Worm (Caenorhabditis elegans) whole organism, L2 larva: ENCODE results near the gene copz-1.

Experiments
- C34F6.9 ChIP-seq: fragments of 150-350 bp; optimal IDR thresholded peaks from 2 replicates; lab custom pipeline; 2014; ENCODE audit warnings: missing biosample characterization, missing genetic modification characterization
- F13H6.1 ChIP-seq: sonication (generic microtip); optimal IDR thresholded peaks from 2 replicates; lab custom pipeline; 2016; ENCODE audit warnings: missing genetic modification characterization, missing compliant biosample characterization
- Y55F3AM.14 ChIP-seq: fragments of 200-800 bp; sonication (Bioruptor generic); optimal IDR thresholded peaks from 2 replicates; lab custom pipeline; 2018; ENCODE audit warnings: mild to moderate bottlenecking, missing genetic modification characterization, missing compliant biosample characterization
- ZK546.5 ChIP-seq: sonication (generic microtip); optimal IDR thresholded peaks from 2 replicates; lab custom pipeline; 2017; ENCODE audit warnings: missing biosample characterization, missing genetic modification characterization
- alr-1 ChIP-seq: fragments of 150-350 bp; optimal IDR thresholded peaks from 2 replicates; lab custom pipeline; 2014; ENCODE audit warnings: missing biosample characterization, missing genetic modification characterization
- aly-2 ChIP-seq: fragments of 150-350 bp; optimal IDR thresholded peaks from 2 replicates; lab custom pipeline; 2014; ENCODE audit warnings: missing biosample characterization, missing genetic modification characterization
- ama-1 ChIP-seq: fragments of 150-350 bp; optimal IDR thresholded peaks from 2 replicates; lab custom pipeline; 2018; ENCODE audit warnings: inconsistent platforms
- blmp-1 ChIP-seq: sonication (generic microtip); optimal IDR thresholded peaks from 2 replicates; lab custom pipeline; 2017; ENCODE audit warnings: missing genetic modification characterization, mild to moderate bottlenecking, missing compliant biosample characterization, antibody characterized with exemption, moderate library complexity; ENCODE audit not compliant: insufficient read depth
- ceh-82 ChIP-seq: fragments of 150-350 bp; optimal IDR thresholded peaks from 2 replicates; lab custom pipeline; 2014; ENCODE audit warnings: missing biosample characterization, missing genetic modification characterization
- dmd-4 ChIP-seq: sonication (generic microtip); optimal IDR thresholded peaks from 2 replicates; lab custom pipeline; 2017; ENCODE audit warnings: missing biosample characterization, missing genetic modification characterization
- egl-27 ChIP-seq: sonication (generic microtip); optimal IDR thresholded peaks from 3 replicates; lab custom pipeline; 2017; ENCODE audit warnings: missing biosample characterization, missing genetic modification reagents, missing genetic modification characterization
- elt-1 ChIP-seq: fragments of 150-350 bp; optimal IDR thresholded peaks from 2 replicates; lab custom pipeline; 2014; ENCODE audit warnings: missing biosample characterization, missing genetic modification characterization
- elt-3 ChIP-seq: sonication (generic microtip); optimal IDR thresholded peaks from 2 replicates; lab custom pipeline; 2017; ENCODE audit warnings: missing biosample characterization, missing genetic modification characterization
- gmeb-1 ChIP-seq: fragments of 150-350 bp; optimal IDR thresholded peaks from 2 replicates; lab custom pipeline; 2014; ENCODE audit warnings: missing biosample characterization, missing genetic modification characterization
- lin-11 ChIP-seq: fragments of 150-350 bp; sonication (generic microtip); optimal IDR thresholded peaks from 2 replicates; lab custom pipeline; 2014; ENCODE audit warnings: missing biosample characterization, missing genetic modification characterization, inconsistent platforms, mixed read lengths
- lin-39 ChIP-seq: fragments of 150-350 bp; optimal IDR thresholded peaks from 2 replicates; lab custom pipeline; 2014; ENCODE audit warnings: missing biosample characterization, missing genetic modification reagents, missing genetic modification characterization
- lsy-2 ChIP-seq, 2 experiments: fragments of 150-350 bp in 1 of 2; sonication (generic microtip) in 1 of 2; optimal IDR thresholded peaks; 2 replicates each; lab custom pipeline; 2014 to 2017; ENCODE audit warnings: missing biosample characterization in 2 of 2, missing genetic modification characterization in 2 of 2
- mab-5 ChIP-seq: fragments of 150-350 bp; optimal IDR thresholded peaks from 2 replicates; lab custom pipeline; 2014; ENCODE audit warnings: missing biosample characterization, missing genetic modification characterization
- mbf-1 ChIP-seq: sonication (generic microtip); optimal IDR thresholded peaks from 2 replicates; lab custom pipeline; 2017; ENCODE audit warnings: missing biosample characterization, missing genetic modification characterization
- mdl-1 ChIP-seq, 2 experiments: fragments of 150-350 bp in 1 of 2; sonication (generic microtip) in 1 of 2; optimal IDR thresholded peaks; 2 replicates each; lab custom pipeline; 2017; ENCODE audit warnings: missing biosample characterization in 2 of 2, missing genetic modification characterization in 2 of 2
- nhr-11 ChIP-seq: fragments of 150-350 bp; optimal IDR thresholded peaks from 2 replicates; lab custom pipeline; 2014; ENCODE audit warnings: missing biosample characterization, missing genetic modification characterization
- nhr-129 ChIP-seq: fragments of 150-350 bp; optimal IDR thresholded peaks from 2 replicates; lab custom pipeline; 2014; ENCODE audit warnings: missing biosample characterization, missing genetic modification characterization
- nhr-23 ChIP-seq: fragments of 150-350 bp; optimal IDR thresholded peaks from 2 replicates; lab custom pipeline; 2014; ENCODE audit warnings: missing biosample characterization, missing genetic modification reagents, missing genetic modification characterization
- nhr-237 ChIP-seq: fragments of 150-350 bp; optimal IDR thresholded peaks from 2 replicates; lab custom pipeline; 2014; ENCODE audit warnings: missing biosample characterization, missing genetic modification characterization
- nhr-25 ChIP-seq: fragments of 150-350 bp; sonication (generic microtip); optimal IDR thresholded peaks from 3 replicates; lab custom pipeline; 2014; ENCODE audit warnings: missing biosample characterization, missing genetic modification characterization
- nhr-6 ChIP-seq: fragments of 150-350 bp; optimal IDR thresholded peaks from 2 replicates; lab custom pipeline; 2014; ENCODE audit warnings: missing biosample characterization, missing genetic modification characterization
- nhr-77 ChIP-seq: fragments of 150-350 bp; optimal IDR thresholded peaks from 2 replicates; lab custom pipeline; 2014; ENCODE audit warnings: missing biosample characterization, missing genetic modification characterization
- peb-1 ChIP-seq: fragments of 150-350 bp; optimal IDR thresholded peaks from 2 replicates; lab custom pipeline; 2014; ENCODE audit warnings: missing biosample characterization, missing genetic modification characterization
- sem-4 ChIP-seq: fragments of 150-350 bp; optimal IDR thresholded peaks from 2 replicates; lab custom pipeline; 2014; ENCODE audit warnings: missing biosample characterization, missing genetic modification reagents, missing genetic modification characterization
- skn-1 ChIP-seq: sonication (generic microtip); optimal IDR thresholded peaks from 2 replicates; lab custom pipeline; 2017; ENCODE audit warnings: missing biosample characterization, missing genetic modification characterization
- sma-9 ChIP-seq, 2 experiments: fragments of 150-350 bp in 1 of 2; sonication (generic microtip) in 1 of 2; optimal IDR thresholded peaks; 2 replicates each; lab custom pipeline; 2014 to 2016; ENCODE audit warnings: missing genetic modification characterization in 2 of 2, mild to moderate bottlenecking in 1 of 2, missing biosample characterization in 1 of 2, missing compliant biosample characterization in 1 of 2, missing genetic modification reagents in 1 of 2, moderate library complexity in 1 of 2
- snpc-4 ChIP-seq: fragments of 150-350 bp; optimal IDR thresholded peaks from 2 replicates; lab custom pipeline; 2014; ENCODE audit warnings: missing biosample characterization, missing genetic modification characterization
- unc-55 ChIP-seq: fragments of 150-350 bp; sonication (generic microtip); optimal IDR thresholded peaks from 3 replicates; lab custom pipeline; 2014; ENCODE audit warnings: missing biosample characterization, missing genetic modification reagents, missing genetic modification characterization
- unc-62 ChIP-seq: fragments of 150-350 bp; optimal IDR thresholded peaks from 2 replicates; lab custom pipeline; 2014; ENCODE audit warnings: missing biosample characterization, missing genetic modification reagents, missing genetic modification characterization
- ztf-1 ChIP-seq: fragments of 200-800 bp; sonication (Bioruptor generic); conservative IDR thresholded peaks from 2 replicates; pipeline ENCODE4 v1.3.6; 2022; ENCODE audit warnings: missing genetic modification characterization, missing compliant biosample characterization
- ztf-11 ChIP-seq: sonication (generic microtip); optimal IDR thresholded peaks from 2 replicates; lab custom pipeline; 2017; ENCODE audit warnings: missing biosample characterization, missing genetic modification characterization
- ztf-4 ChIP-seq: fragments of 150-350 bp; optimal IDR thresholded peaks from 2 replicates; lab custom pipeline; 2014; ENCODE audit warnings: missing biosample characterization, missing genetic modification characterization

copz-1 gene

ce11 chrII:10868670-10869246 lies 3.9 kb upstream of the copz-1 start, which contains the start of the genes gmps-1 and cap-2 (continued):
- TF ChIP-seq Y55F3AM.14 (GFP tag; lab: Kevin White, UChicago) (peak; percentile 71), lsy-2 (tag; optimal IDR thresholded peaks at IDR 0.05; lab: Kevin White, UChicago) (peak; percentile 100), F13H6.1 (peak; percentile 97), mbf-1 (peak; percentile 40), mdl-1 (tag; optimal IDR thresholded peaks at IDR 0.05; lab: Kevin White, UChicago) (peak; percentile 52 to 79), ama-1 (peak; percentile 16), ztf-1 (GFP tag; lab: Robert Waterston, UW) (no peak), C34F6.9 (tag; lab: Kevin White, UChicago) (peak; percentile 97), snpc-4 (tag; lab: Kevin White, UChicago) (peak; percentile 79), ceh-82 (peak; percentile 97), nhr-77 (tag; lab: Kevin White, UChicago) (peak; percentile 65), nhr-11 (tag; lab: Kevin White, UChicago) (no peak), nhr-237 (tag; lab: Kevin White, UChicago) (peak; percentile 79), ztf-4 (tag; lab: Kevin White, UChicago) (peak; percentile 96), mab-5 (peak; percentile 97), aly-2 (peak; percentile 6), sem-4 (tag; lab: Kevin White, UChicago) (peak; percentile 95), lin-39 (tag; lab: Kevin White, UChicago) (peak; percentile 0), dmd-4 (tag; lab: Kevin White, UChicago) (peak; percentile 57)

DNA sequence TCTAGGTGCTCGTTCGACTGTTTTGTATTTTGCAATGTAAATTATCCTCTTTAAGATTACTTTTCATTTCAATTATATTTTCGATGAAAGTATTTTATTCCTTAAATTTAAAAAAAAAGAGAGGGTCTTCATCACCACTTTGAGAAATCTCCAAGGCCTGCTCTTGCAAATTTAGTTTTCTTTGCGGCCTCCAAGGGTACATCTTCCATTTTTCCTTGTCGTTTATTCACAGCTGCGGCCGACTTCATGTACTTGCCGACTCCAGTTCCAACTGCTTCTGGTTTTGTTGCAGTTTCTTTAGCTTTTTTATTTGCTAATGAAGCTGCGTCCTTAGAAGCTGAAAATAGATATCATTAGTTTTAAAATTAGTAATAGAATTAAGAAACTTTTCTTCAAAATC lies 2.0 kb upstream of the copz-1 start:
- TF ChIP-seq blmp-1 (tag; lab: Kevin White, UChicago): no peak
- TF ChIP-seq nhr-129: no peak
- no peak for TF ChIP-seq Y55F3AM.14 (GFP tag; lab: Kevin White, UChicago)
- TF ChIP-seq nhr-237 (tag; lab: Kevin White, UChicago): no peak
- TF ChIP-seq lin-39 (tag; lab: Kevin White, UChicago): no peak
- TF ChIP-seq alr-1 (tag; lab: Kevin White, UChicago): no peak
- TF ChIP-seq skn-1 (tag; lab: Kevin White, UChicago): no peak
- TF ChIP-seq egl-27 (tag; lab: Kevin White, UChicago): no peak
- no peak for TF ChIP-seq nhr-11 (tag; lab: Kevin White, UChicago)
- TF ChIP-seq F13H6.1: no peak
- TF ChIP-seq gmeb-1 (tag; lab: Kevin White, UChicago): no peak
- TF ChIP-seq, all 48 proteins: peak for 0

DNA sequence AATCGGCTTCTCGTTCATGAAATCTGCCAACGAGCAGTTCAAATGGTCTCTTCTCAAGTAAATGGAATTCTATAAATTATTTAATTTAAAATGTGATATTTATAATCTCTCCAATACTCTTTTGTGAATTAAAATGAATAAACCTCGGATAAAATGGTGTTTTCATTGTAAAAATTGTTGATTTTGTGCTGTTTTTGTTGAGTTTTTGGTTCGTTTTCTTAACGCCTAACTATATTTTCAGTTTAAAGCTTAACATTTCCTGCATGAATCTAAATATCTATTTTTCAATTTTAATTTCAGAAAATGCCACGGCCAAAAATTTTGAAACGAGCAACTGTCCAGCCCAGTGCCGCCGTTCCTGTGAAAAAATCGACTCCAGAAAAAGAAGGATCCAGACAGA lies 952 bp downstream of the copz-1 start, which contains the start of gene orc-2:
orc-2 (plus strand) TSS at position 301 of the 400 bp plus-strand sequence.
- TF ChIP-seq mbf-1 (no peak), mab-5 (no peak)

- TF ChIP-seq nhr-25 (tag; lab: Kevin White, UChicago) (no peak), lsy-2 (tag; optimal IDR thresholded peaks at IDR 0.05; lab: Kevin White, UChicago) (no peak), egl-27 (tag; lab: Kevin White, UChicago) (no peak), ceh-82 (no peak), nhr-6 (tag; lab: Kevin White, UChicago) (no peak), unc-62 (GFP tag; lab: Kevin White, UChicago) (no peak), unc-55 (GFP tag; lab: Kevin White, UChicago) (no peak), elt-1 (tag; lab: Kevin White, UChicago) (no peak), ztf-11 (tag; lab: Kevin White, UChicago) (no peak), lin-11 (tag; lab: Kevin White, UChicago) (no peak), nhr-77 (tag; lab: Kevin White, UChicago) (no peak), nhr-23 (tag; lab: Kevin White, UChicago) (no peak), elt-3 (tag; lab: Kevin White, UChicago) (no peak), sma-9 (GFP tag; optimal IDR thresholded peaks at IDR 0.05; lab: Kevin White, UChicago) (no peak), sma-9 (tag; optimal IDR thresholded peaks at IDR 0.05; lab: Kevin White, UChicago) (no peak), peb-1 (no peak), ZK546.5 (no peak), mbf-1 (no peak), nhr-129 (no peak), C34F6.9 (tag; lab: Kevin White, UChicago) (no peak)
- TF ChIP-seq, all 48 proteins: peak for 0
Observed at ce11 chrII:10880625-10881024, 7.9 kb downstream of the copz-1 start, which contains the start of gene lurp-1. Gene lurp-1 (plus strand): TSS chrII:10880925.
